Worm (Caenorhabditis elegans) whole organism, young adult: ENCODE data around the gene Y38H6A.5.

Experiments used
- B0035.1 ChIP-seq: sonication (generic microtip); optimal IDR thresholded peaks from 2 replicates; lab custom pipeline; 2016; ENCODE audit warnings: missing genetic modification characterization, mild to moderate bottlenecking, missing compliant biosample characterization, missing genotype, missing genetic modification reagents
- D2030.7 ChIP-seq: fragments of 200-800 bp; sonication (Bioruptor generic); IDR thresholded peaks from 2 replicates; pipeline ENCODE4 v1.3.6; 2022; ENCODE audit warnings: missing genetic modification reagents, missing genetic modification characterization, missing compliant biosample characterization
- F22D6.2 ChIP-seq: sonication (generic microtip); optimal IDR thresholded peaks from 2 replicates; lab custom pipeline; 2016; ENCODE audit warnings: mild to moderate bottlenecking, missing genetic modification characterization, missing compliant biosample characterization
- F37B4.10 ChIP-seq: fragments of 200-800 bp; sonication (Bioruptor generic); IDR thresholded peaks from 2 replicates; pipeline ENCODE4 v1.3.6; 2022; ENCODE audit warnings: missing genetic modification characterization, missing compliant biosample characterization
- F52B5.7 ChIP-seq: sonication (generic microtip); optimal IDR thresholded peaks from 2 replicates; lab custom pipeline; 2016; ENCODE audit warnings: mild to moderate bottlenecking, missing genetic modification characterization, missing compliant biosample characterization
- F57A8.1 ChIP-seq: fragments of 200-800 bp; sonication (Bioruptor generic); optimal IDR thresholded peaks from 2 replicates; lab custom pipeline; 2018; ENCODE audit warnings: mild to moderate bottlenecking, missing genetic modification characterization, moderate library complexity, missing compliant biosample characterization
- Y79H2A.3 ChIP-seq: fragments of 200-800 bp; sonication (Bioruptor generic); conservative IDR thresholded peaks from 2 replicates; pipeline ENCODE4 v1.3.6; 2022; ENCODE audit warnings: missing genetic modification reagents, missing genetic modification characterization, missing compliant biosample characterization
- ama-1 ChIP-seq, 3 experiments: fragments of 150-350 bp in 1 of 3; sonication (generic microtip) in 2 of 3; optimal IDR thresholded peaks; 2 replicates each; lab custom pipeline; 2014 to 2018; ENCODE audit warnings: missing biosample characterization in 2 of 3, missing genetic modification characterization in 2 of 3, missing genetic modification reagents in 2 of 3
- aptf-2 ChIP-seq: fragments of 200-800 bp; sonication (Bioruptor generic); conservative IDR thresholded peaks from 2 replicates; pipeline ENCODE4 v1.3.6; 2022; ENCODE audit warnings: missing genetic modification reagents, missing genetic modification characterization, missing compliant biosample characterization
- aptf-3 ChIP-seq: fragments of 200-800 bp; sonication (Bioruptor generic); IDR thresholded peaks from 2 replicates; pipeline ENCODE4 v1.3.6; 2022; ENCODE audit warnings: missing genetic modification characterization, missing compliant biosample characterization
- attf-5 ChIP-seq: fragments of 200-800 bp; sonication (Bioruptor generic); optimal IDR thresholded peaks from 2 replicates; lab custom pipeline; 2018; ENCODE audit warnings: mild to moderate bottlenecking, missing genetic modification characterization, missing compliant biosample characterization
- bed-2 ChIP-seq: fragments of 200-800 bp; sonication (Bioruptor generic); IDR thresholded peaks from 2 replicates; pipeline ENCODE4 v1.3.6; 2022; ENCODE audit warnings: missing genetic modification reagents, missing genetic modification characterization, missing compliant biosample characterization
- ceh-100 ChIP-seq: fragments of 200-800 bp; sonication (Bioruptor generic); IDR thresholded peaks from 2 replicates; pipeline ENCODE4 v1.3.6; 2022; ENCODE audit warnings: missing genetic modification reagents, missing genetic modification characterization, missing compliant biosample characterization
- ceh-27 ChIP-seq: fragments of 200-800 bp; sonication (Bioruptor generic); optimal IDR thresholded peaks from 2 replicates; lab custom pipeline; 2018; ENCODE audit warnings: mild to moderate bottlenecking, missing genetic modification characterization, moderate library complexity, missing compliant biosample characterization
- ceh-40 ChIP-seq: fragments of 200-800 bp; sonication (Bioruptor generic); IDR thresholded peaks from 2 replicates; pipeline ENCODE4 v1.3.6; 2022; ENCODE audit warnings: missing genetic modification characterization, missing compliant biosample characterization
- dox-1 ChIP-seq: fragments of 200-800 bp; sonication (Bioruptor generic); IDR thresholded peaks from 2 replicates; pipeline ENCODE4 v1.3.6; 2022; ENCODE audit warnings: missing genetic modification reagents, missing genetic modification characterization, missing compliant biosample characterization
- fkh-3 ChIP-seq: sonication (generic microtip); optimal IDR thresholded peaks from 2 replicates; lab custom pipeline; 2016; ENCODE audit warnings: mild to moderate bottlenecking, missing genetic modification characterization, missing compliant biosample characterization
- gei-17 ChIP-seq: fragments of 200-800 bp; sonication (Bioruptor generic); optimal IDR thresholded peaks from 2 replicates; lab custom pipeline; 2018; ENCODE audit warnings: mild to moderate bottlenecking, missing genetic modification characterization, missing compliant biosample characterization
- lag-1 ChIP-seq: fragments of 200-800 bp; sonication (Bioruptor generic); IDR thresholded peaks from 2 replicates; pipeline ENCODE4 v1.3.6; 2022; ENCODE audit warnings: missing genetic modification reagents, missing genetic modification characterization, missing compliant biosample characterization
- lir-1 ChIP-seq: fragments of 200-800 bp; sonication (Bioruptor generic); conservative IDR thresholded peaks from 2 replicates; pipeline ENCODE4 v1.3.6; 2022; ENCODE audit warnings: missing genetic modification reagents, missing genetic modification characterization, missing compliant biosample characterization
- lsy-27 ChIP-seq: sonication (generic microtip); optimal IDR thresholded peaks from 2 replicates; lab custom pipeline; 2017; ENCODE audit warnings: missing genetic modification characterization, mild to moderate bottlenecking, missing compliant biosample characterization, antibody characterized with exemption, missing genotype, borderline replicate concordance; ENCODE audit not compliant: insufficient read depth
- madf-3 ChIP-seq: fragments of 200-800 bp; sonication (Bioruptor generic); IDR thresholded peaks from 2 replicates; pipeline ENCODE4 v1.3.6; 2022; ENCODE audit warnings: missing genetic modification reagents, missing genetic modification characterization, missing compliant biosample characterization
- mcd-1 ChIP-seq: fragments of 200-800 bp; sonication (Bioruptor generic); IDR thresholded peaks from 2 replicates; pipeline ENCODE4 v1.3.6; 2022; ENCODE audit warnings: missing genetic modification reagents, missing genetic modification characterization, missing compliant biosample characterization
- mes-4 ChIP-seq: sonication (generic microtip); optimal IDR thresholded peaks from 2 replicates; lab custom pipeline; 2016; ENCODE audit warnings: missing genotype, missing genetic modification characterization, missing compliant biosample characterization
- nfyb-1 ChIP-seq: fragments of 200-800 bp; sonication (Bioruptor generic); IDR thresholded peaks from 2 replicates; pipeline ENCODE4 v1.3.6; 2022; ENCODE audit warnings: missing genetic modification reagents, missing genetic modification characterization, missing compliant biosample characterization
- nhr-120 ChIP-seq: fragments of 200-800 bp; sonication (Bioruptor generic); IDR thresholded peaks from 2 replicates; pipeline ENCODE4 v1.3.6; 2022; ENCODE audit warnings: missing genetic modification characterization, missing compliant biosample characterization
- nhr-179 ChIP-seq: sonication (generic microtip); optimal IDR thresholded peaks from 2 replicates; lab custom pipeline; 2016; ENCODE audit warnings: mild to moderate bottlenecking, missing genetic modification characterization, missing compliant biosample characterization
- pha-4 ChIP-seq: fragments of 150-350 bp; sonication (generic microtip); optimal IDR thresholded peaks from 2 replicates; lab custom pipeline; 2014; ENCODE audit warnings: missing biosample characterization, missing genetic modification reagents, missing genetic modification characterization
- rec-8 ChIP-seq, 2 experiments: sonication (generic microtip); optimal IDR thresholded peaks; 2 replicates each; lab custom pipeline; 2016; ENCODE audit warnings: mild to moderate bottlenecking in 2 of 2, missing genetic modification characterization in 2 of 2, missing genetic modification reagents in 2 of 2, missing genotype in 2 of 2, missing biosample characterization in 1 of 2, missing compliant biosample characterization in 1 of 2, moderate library complexity in 1 of 2
- snpc-1.1 ChIP-seq: sonication (generic microtip); optimal IDR thresholded peaks from 2 replicates; lab custom pipeline; 2017; ENCODE audit warnings: missing genetic modification characterization, mild to moderate bottlenecking, missing compliant biosample characterization, antibody characterized with exemption, moderate library complexity, missing genotype, missing genetic modification reagents; ENCODE audit not compliant: insufficient read depth
- tbx-9 ChIP-seq: sonication (generic microtip); optimal IDR thresholded peaks from 2 replicates; lab custom pipeline; 2016; ENCODE audit warnings: borderline replicate concordance, missing genetic modification characterization, inconsistent platforms, missing compliant biosample characterization
- tlf-1 ChIP-seq: fragments of 200-800 bp; sonication (Bioruptor generic); optimal IDR thresholded peaks from 2 replicates; lab custom pipeline; 2018; ENCODE audit warnings: mild to moderate bottlenecking, missing genetic modification characterization, missing compliant biosample characterization
- unc-62 ChIP-seq: fragments of 150-350 bp; optimal IDR thresholded peaks from 2 replicates; lab custom pipeline; 2014; ENCODE audit warnings: missing biosample characterization, missing genetic modification reagents, missing genetic modification characterization
- ztf-28 ChIP-seq: fragments of 200-800 bp; sonication (Bioruptor generic); IDR thresholded peaks from 2 replicates; pipeline ENCODE4 v1.3.6; 2022; ENCODE audit warnings: missing genetic modification reagents, missing genetic modification characterization, missing compliant biosample characterization
- ztf-3 ChIP-seq: fragments of 200-800 bp; sonication (Bioruptor generic); optimal IDR thresholded peaks from 2 replicates; lab custom pipeline; 2018; ENCODE audit warnings: mild to moderate bottlenecking, missing genetic modification characterization, missing compliant biosample characterization

Y38H6A.5 gene

DNA sequence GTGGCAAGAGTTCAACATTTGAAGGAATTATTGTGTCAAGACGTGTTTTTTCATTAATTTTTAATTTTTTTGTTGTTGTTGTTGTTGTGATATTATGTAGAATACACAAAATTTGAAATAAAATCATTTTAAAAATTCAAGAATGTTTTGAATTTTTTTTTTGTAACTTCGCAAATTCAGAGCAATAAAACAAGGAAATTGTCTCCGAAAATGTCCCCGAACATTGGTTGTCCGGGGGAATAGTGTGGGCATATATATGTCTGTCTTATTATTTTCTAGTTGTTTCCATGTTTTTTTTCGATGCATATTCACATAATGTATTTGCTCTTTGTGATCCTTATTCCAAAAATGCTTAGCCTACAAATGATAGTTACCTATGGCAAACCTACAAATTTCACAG, 23.6 kb downstream of the Y38H6A.5 start, which contains the start of gene clec-262:
Gene clec-262, plus strand, starts transcription at position 301 of the 400 bp plus-strand sequence.
- TF ChIP-seq ceh-27 (GFP tag; lab: Kevin White, UChicago) (no peak), lsy-27 (tag; lab: Kevin White, UChicago) (no peak), fkh-3 (no peak), F37B4.10 (no peak), bed-2 (no peak), gei-17 (GFP tag; lab: Kevin White, UChicago) (no peak), snpc-1.1 (tag; lab: Kevin White, UChicago) (no peak), ztf-28 (GFP tag; lab: Robert Waterston, UW) (no peak), D2030.7 (GFP tag; lab: Robert Waterston, UW) (no peak), mes-4 (tag; lab: Kevin White, UChicago) (no peak), aptf-3 (no peak), rec-8 (tag; optimal IDR thresholded peaks at IDR 0.05; lab: Kevin White, UChicago) (no peak), ztf-3 (GFP tag; lab: Kevin White, UChicago) (no peak), ceh-100 (GFP tag; lab: Robert Waterston, UW) (no peak), dox-1 (GFP tag; lab: Robert Waterston, UW) (no peak), Y79H2A.3 (GFP tag; lab: Robert Waterston, UW) (no peak), nhr-179 (tag; lab: Kevin White, UChicago) (no peak), tlf-1 (GFP tag; lab: Kevin White, UChicago) (no peak), mcd-1 (GFP tag; lab: Robert Waterston, UW) (no peak)

DNA sequence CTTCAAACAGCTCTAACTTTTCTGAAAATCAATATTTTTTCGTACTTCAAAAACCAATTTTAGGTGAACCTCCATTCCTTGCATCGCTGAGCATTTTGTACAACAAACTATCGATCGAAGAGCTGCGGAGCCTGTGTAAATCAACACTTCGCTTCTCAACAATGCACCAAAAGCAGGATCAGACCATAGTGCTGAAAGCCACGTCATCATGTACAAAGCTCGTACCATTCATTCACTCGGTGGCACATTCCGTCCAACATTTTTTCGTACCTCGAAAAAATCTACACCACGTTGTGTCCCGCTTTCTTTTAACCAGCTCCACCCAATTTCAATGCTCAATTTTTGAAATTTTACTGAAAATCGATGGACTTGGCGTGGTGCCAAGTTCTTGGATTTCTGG, 24.6 kb downstream of the Y38H6A.5 start, which contains the start of gene ZC15.10:
Gene ZC15.10, plus strand, starts transcription at position 162 of the 400 bp plus-strand sequence.
- TF ChIP-seq F57A8.1 (no peak), ama-1 (optimal IDR thresholded peaks at IDR 0.05; lab: Kevin White, UChicago) (no peak), ama-1 (GFP tag; optimal IDR thresholded peaks at IDR 0.05; lab: Kevin White, UChicago) (no peak), B0035.1 (tag; lab: Kevin White, UChicago) (no peak), ceh-40 (GFP tag; lab: Robert Waterston, UW) (no peak), F22D6.2 (tag; lab: Kevin White, UChicago) (no peak), madf-3 (GFP tag; lab: Robert Waterston, UW) (no peak)

DNA sequence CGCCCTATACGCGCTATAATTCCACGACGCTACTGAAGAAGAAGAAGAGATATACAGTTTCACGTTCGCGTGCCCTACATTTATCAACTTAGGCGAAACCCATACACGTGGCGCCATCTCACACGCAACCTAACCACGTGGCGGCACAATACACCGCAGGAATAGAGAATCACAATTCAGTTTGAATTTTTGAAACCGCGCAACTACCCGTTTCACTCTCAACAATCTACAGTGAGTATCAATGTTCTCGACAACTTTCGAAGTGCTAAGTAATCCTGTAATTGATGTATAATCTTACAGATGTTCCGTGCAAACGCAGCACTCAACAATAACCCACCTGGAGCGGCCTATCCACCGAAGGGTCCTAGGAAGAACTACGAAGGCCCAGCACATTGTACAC, 29.4 kb downstream of the Y38H6A.5 start, which contains the start of gene ZC15.1:
Gene ZC15.1, plus strand, starts transcription at position 301 of the 400 bp plus-strand sequence.
- TF ChIP-seq tbx-9 (tag; lab: Kevin White, UChicago): no peak
- no peak for TF ChIP-seq unc-62 (GFP tag; lab: Kevin White, UChicago)
- TF ChIP-seq nfyb-1 (GFP tag; lab: Robert Waterston, UW): no peak
- TF ChIP-seq lir-1: no peak
- TF ChIP-seq F52B5.7 (tag; lab: Kevin White, UChicago): no peak
- TF ChIP-seq pha-4 (tag; lab: Kevin White, UChicago): no peak
- no peak for TF ChIP-seq lag-1 (GFP tag; lab: Robert Waterston, UW)
- TF ChIP-seq attf-5: no peak
- TF ChIP-seq nhr-120 (GFP tag; lab: Robert Waterston, UW): no peak
- TF ChIP-seq aptf-2: no peak
